Worm (Caenorhabditis elegans) whole organism, mixed stage, embryonic: ENCODE measurements around the gene Y54G9A.5.

ENCODE experiments used
- blmp-1 ChIP-seq: fragments of 150-350 bp; optimal IDR thresholded peaks from 2 replicates; lab custom pipeline; 2014; ENCODE audit warnings: missing biosample characterization, missing genetic modification characterization
- cnd-1 ChIP-seq: fragments of 200-800 bp; sonication (Bioruptor generic); optimal IDR thresholded peaks from 2 replicates; lab custom pipeline; 2018; ENCODE audit warnings: mild to moderate bottlenecking, missing genetic modification characterization, missing compliant biosample characterization
- elt-1 ChIP-seq: sonication (generic microtip); optimal IDR thresholded peaks from 2 replicates; lab custom pipeline; 2017; ENCODE audit warnings: missing genetic modification characterization, mild to moderate bottlenecking, missing compliant biosample characterization, antibody characterized with exemption, moderate library complexity, borderline replicate concordance; ENCODE audit not compliant: insufficient read depth
- elt-3 ChIP-seq: fragments of 150-350 bp; optimal IDR thresholded peaks from 2 replicates; lab custom pipeline; 2014; ENCODE audit warnings: missing biosample characterization, missing genetic modification characterization
- ham-2 ChIP-seq: fragments of 200-800 bp; sonication (Bioruptor generic); optimal IDR thresholded peaks from 2 replicates; lab custom pipeline; 2018; ENCODE audit warnings: mild to moderate bottlenecking, missing genetic modification characterization, missing compliant biosample characterization
- mep-1 ChIP-seq: fragments of 150-350 bp; optimal IDR thresholded peaks from 2 replicates; lab custom pipeline; 2017; ENCODE audit warnings: missing biosample characterization, missing genetic modification reagents, missing genetic modification characterization, inconsistent platforms
- nhr-237 ChIP-seq: fragments of 150-350 bp; optimal IDR thresholded peaks from 2 replicates; lab custom pipeline; 2014; ENCODE audit warnings: missing biosample characterization, missing genetic modification characterization
- nhr-28 ChIP-seq: fragments of 150-350 bp; optimal IDR thresholded peaks from 2 replicates; lab custom pipeline; 2014; ENCODE audit warnings: missing biosample characterization, missing genetic modification characterization
- nhr-76 ChIP-seq: sonication (generic microtip); optimal IDR thresholded peaks from 2 replicates; lab custom pipeline; 2017; ENCODE audit warnings: missing biosample characterization, missing genetic modification characterization
- pha-4 ChIP-seq: fragments of 150-350 bp; optimal IDR thresholded peaks from 2 replicates; lab custom pipeline; 2018; ENCODE audit warnings: missing biosample characterization, missing genetic modification reagents, missing genetic modification characterization
- snpc-4 ChIP-seq: fragments of 150-350 bp; optimal IDR thresholded peaks from 2 replicates; lab custom pipeline; 2014; ENCODE audit warnings: missing biosample characterization, missing genetic modification characterization
- sptf-1 ChIP-seq: sonication (generic microtip); optimal IDR thresholded peaks from 2 replicates; lab custom pipeline; 2017; ENCODE audit warnings: mild to moderate bottlenecking, missing genetic modification characterization, moderate library complexity, missing compliant biosample characterization
- zip-8 ChIP-seq: fragments of 150-350 bp; optimal IDR thresholded peaks from 2 replicates; lab custom pipeline; 2014; ENCODE audit warnings: missing biosample characterization, missing genetic modification characterization

DNA sequence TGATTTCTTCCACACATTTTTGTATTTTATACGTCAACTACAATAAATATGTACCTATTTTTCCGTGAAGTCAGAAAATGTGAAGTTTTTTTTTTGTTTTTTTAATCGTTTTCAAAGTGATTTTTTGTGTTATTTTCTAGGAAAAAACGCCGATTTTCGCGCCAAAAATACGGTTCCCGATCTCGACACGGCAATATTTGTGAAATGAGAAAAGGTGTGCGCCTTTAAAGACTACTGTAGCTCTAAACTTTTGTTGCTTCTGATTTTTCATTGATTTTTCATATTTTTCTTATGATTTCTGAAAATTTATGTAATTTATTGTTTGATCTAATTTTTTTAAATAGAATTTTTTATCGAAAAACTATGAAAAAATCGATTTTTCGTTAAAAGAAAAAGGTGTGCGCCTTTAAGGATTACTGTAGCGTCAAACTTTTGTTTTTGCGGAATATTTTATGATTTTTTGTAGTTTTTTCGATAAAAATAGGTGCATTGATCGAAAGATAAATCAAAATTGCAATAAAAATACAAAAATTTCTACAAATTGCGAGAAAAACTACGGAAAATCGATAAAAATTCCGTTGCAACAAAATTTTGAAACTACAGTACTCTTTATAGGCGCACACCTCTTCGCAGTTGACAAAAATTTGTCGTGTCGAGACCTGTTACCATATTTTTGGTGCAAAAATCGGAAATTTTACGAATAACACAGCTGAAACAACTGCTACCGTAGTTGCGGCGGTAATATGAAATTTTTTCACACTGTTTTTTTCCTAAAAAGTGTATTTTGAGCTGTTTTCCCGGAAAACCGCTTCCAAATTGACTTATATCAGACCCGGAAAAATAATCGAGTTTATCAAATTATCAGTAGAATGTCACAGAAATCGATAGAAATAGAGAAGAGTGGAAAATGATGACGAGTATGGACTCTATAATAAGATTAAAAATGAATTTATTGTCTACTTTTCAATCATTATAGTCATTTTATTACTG is 27.2 kb upstream of the Y54G9A.5 start, which contains the start of gene kqt-3:
- TF ChIP-seq elt-3 (tag; lab: Kevin White, UChicago) = no peak
- no peak for TF ChIP-seq nhr-237 (tag; lab: Kevin White, UChicago)
- TF ChIP-seq mep-1 = no peak
- TF ChIP-seq nhr-76 = no peak
- TF ChIP-seq ham-2 (GFP tag; lab: Kevin White, UChicago) = no peak
- no peak for TF ChIP-seq zip-8
- TF ChIP-seq elt-1 (tag; lab: Kevin White, UChicago) = no peak
- TF ChIP-seq nhr-28 (tag; lab: Kevin White, UChicago) = no peak
- no peak for TF ChIP-seq sptf-1 (tag; lab: Kevin White, UChicago)
- no peak for TF ChIP-seq blmp-1 (tag; lab: Kevin White, UChicago)
- TF ChIP-seq cnd-1 (tag; lab: Kevin White, UChicago) = no peak
- TF ChIP-seq pha-4 (tag; lab: Kevin White, UChicago) = no peak
- TF ChIP-seq snpc-4 (tag; lab: Kevin White, UChicago) = no peak
